Fruit fly (Drosophila melanogaster): Measurements from ENCODE around the gene Calx.
A peak's percentile ranks its signal among the peaks of the same experiment; 100 is the strongest.

Calx gene

dm6 chr3R:20989657-20990056, 11.7 kb downstream of the Calx start (continued):
- TF ChIP-seq nau (GFP tag; optimal IDR thresholded peaks at IDR 0.05), result peak; percentile 10
- TF ChIP-seq CG12391 (tag; optimal IDR thresholded peaks at IDR 0.05), result peak; percentile 39
- peak; percentile 5 for TF ChIP-seq cwo (GFP tag; optimal IDR thresholded peaks at IDR 0.05)
- TF ChIP-seq slou (GFP tag; optimal IDR thresholded peaks at IDR 0.05), result no peak
- no peak for TF ChIP-seq Sry-β (GFP tag; optimal IDR thresholded peaks at IDR 0.05)
- no peak for TF ChIP-seq HmgZ (tag; optimal IDR thresholded peaks at IDR 0.05)
- TF ChIP-seq CG7357 (GFP tag; IDR thresholded peaks at IDR 0.05), result peak; percentile 73
- TF ChIP-seq CG6654 (GFP tag; optimal IDR thresholded peaks at IDR 0.05), result peak; percentile 32
- no peak for TF ChIP-seq sna (GFP tag; IDR thresholded peaks at IDR 0.05; ENCODE audit: partially characterized antibody)
- TF ChIP-seq tll (GFP tag; optimal IDR thresholded peaks at IDR 0.05), result no peak
- peak; percentile 65 for TF ChIP-seq grau (tag; optimal IDR thresholded peaks at IDR 0.05)
- no peak for TF ChIP-seq TFAM (GFP tag; optimal IDR thresholded peaks at IDR 0.05)
- TF ChIP-seq CG32772 (GFP tag; IDR thresholded peaks at IDR 0.05), result peak; percentile 37; the same call in 1 of the 2 replicates
- TF ChIP-seq B-H1 (GFP tag; IDR thresholded peaks at IDR 0.05), result 0 out of 3 replicates have a peak, but pooled peaks have one; percentile 29
- TF ChIP-seq CG17829 (tag; optimal IDR thresholded peaks at IDR 0.05), result peak; percentile 51
- no peak for TF ChIP-seq gfzf (GFP tag; optimal IDR thresholded peaks at IDR 0.05)
- peak; percentile 57 for TF ChIP-seq CG2712 (tag; optimal IDR thresholded peaks at IDR 0.05)
- TF ChIP-seq kah (GFP tag; optimal IDR thresholded peaks at IDR 0.05), result no peak
- TF ChIP-seq CG6689 (GFP tag; IDR thresholded peaks at IDR 0.05), result peak; percentile 56
- TF ChIP-seq pros (GFP tag; optimal IDR thresholded peaks at IDR 0.05), result no peak
- peak; percentile 34 for TF ChIP-seq pum (GFP tag; optimal IDR thresholded peaks at IDR 0.05)
- TF ChIP-seq CG7271 (tag; optimal IDR thresholded peaks at IDR 0.05), result no peak
- no peak for TF ChIP-seq zen (tag; optimal IDR thresholded peaks at IDR 0.05)
- peak; percentile 70 for TF ChIP-seq lmd (GFP tag; IDR thresholded peaks at IDR 0.05)
- peak; percentile 77 for TF ChIP-seq dysf (GFP tag; IDR thresholded peaks at IDR 0.05)
- TF ChIP-seq Trl (optimal IDR thresholded peaks at IDR 0.05), result peak in 1 of 2 experiments; percentile 21
- peak; percentile 47 for TF ChIP-seq Trl (GFP tag; optimal IDR thresholded peaks at IDR 0.05)
- no peak for TF ChIP-seq CG34376 (GFP tag; optimal IDR thresholded peaks at IDR 0.05)
- TF ChIP-seq CG5180 (GFP tag; optimal IDR thresholded peaks at IDR 0.05), result no peak
- peak; percentile 34 for TF ChIP-seq CG15011 (GFP tag; optimal IDR thresholded peaks at IDR 0.05)
- peak; percentile 27 for TF ChIP-seq CG12236 (GFP tag; optimal IDR thresholded peaks at IDR 0.05)
- TF ChIP-seq ci (GFP tag; IDR thresholded peaks at IDR 0.05), result no peak
- peak; percentile 43 for TF ChIP-seq Hsf (GFP tag; optimal IDR thresholded peaks at IDR 0.05)
- TF ChIP-seq NfI (GFP tag; optimal IDR thresholded peaks at IDR 0.05), result peak; percentile 52
- TF ChIP-seq Oaz (GFP tag; IDR thresholded peaks at IDR 0.05), result no peak
- TF ChIP-seq CHES-1-like (GFP tag; optimal IDR thresholded peaks at IDR 0.05), result no peak
- TF ChIP-seq Atf6 (GFP tag; IDR thresholded peaks at IDR 0.05), result peak; percentile 67; the same call in 1 of the 2 replicates
- TF ChIP-seq tgo (GFP tag; IDR thresholded peaks at IDR 0.05), result no peak; the same call in none of the 3 replicates
- TF ChIP-seq sens-2 (GFP tag; IDR thresholded peaks at IDR 0.05), result no peak
- TF ChIP-seq crp (GFP tag; optimal IDR thresholded peaks at IDR 0.05), result no peak
- peak; percentile 17 for TF ChIP-seq CG18476 (GFP tag; optimal IDR thresholded peaks at IDR 0.05)
- no peak for TF ChIP-seq Hey (tag; optimal IDR thresholded peaks at IDR 0.05)
- TF ChIP-seq CG7786 (GFP tag; optimal IDR thresholded peaks at IDR 0.05), result peak; percentile 48
- TF ChIP-seq rib (GFP tag; IDR thresholded peaks at IDR 0.05), result no peak
- TF ChIP-seq Neu2 (GFP tag; optimal IDR thresholded peaks at IDR 0.05; ENCODE audit: borderline replicate concordance), result no peak
- no peak for TF ChIP-seq CG13287 (GFP tag; IDR thresholded peaks at IDR 0.05; ENCODE audit: partially characterized antibody)
- TF ChIP-seq CrebB (tag; optimal IDR thresholded peaks at IDR 0.05), result no peak
- no peak; the same call in 1 of the 2 replicates for TF ChIP-seq Drgx (GFP tag; IDR thresholded peaks at IDR 0.05)
- TF ChIP-seq crc (GFP tag; optimal IDR thresholded peaks at IDR 0.05), result peak; percentile 23
- no peak for TF ChIP-seq vfl (GFP tag; optimal IDR thresholded peaks at IDR 0.05)
- no peak for TF ChIP-seq corto (GFP tag; optimal IDR thresholded peaks at IDR 0.05)
